Worm (Caenorhabditis elegans) whole organism, late embryonic: ENCODE measurements around the gene H35N09.2.
A peak's percentile ranks its signal among the peaks of the same experiment; 100 is the strongest.

Source experiments
- C08G9.2 ChIP-seq: sonication (generic microtip); optimal IDR thresholded peaks from 2 replicates; lab custom pipeline; 2016; ENCODE audit warnings: mild to moderate bottlenecking, missing genetic modification characterization, moderate library complexity, missing compliant biosample characterization
- C38D4.7 ChIP-seq: fragments of 200-800 bp; sonication (Bioruptor generic); optimal IDR thresholded peaks from 2 replicates; lab custom pipeline; 2018; ENCODE audit warnings: mild to moderate bottlenecking, missing genetic modification characterization, moderate library complexity, missing compliant biosample characterization
- F13H6.1 ChIP-seq: sonication (generic microtip); optimal IDR thresholded peaks from 2 replicates; lab custom pipeline; 2016; ENCODE audit warnings: missing genetic modification characterization, missing compliant biosample characterization
- K09A11.1 ChIP-seq: sonication (generic microtip); optimal IDR thresholded peaks from 2 replicates; lab custom pipeline; 2017; ENCODE audit warnings: antibody characterized with exemption, mild to moderate bottlenecking, missing genetic modification characterization, missing compliant biosample characterization; ENCODE audit not compliant: insufficient read depth
- T23F11.4 ChIP-seq: fragments of 200-800 bp; sonication (Bioruptor generic); optimal IDR thresholded peaks from 2 replicates; lab custom pipeline; 2018; ENCODE audit warnings: mild to moderate bottlenecking, missing genetic modification characterization, missing compliant biosample characterization
- Y22D7AL.16 ChIP-seq: sonication (generic microtip); optimal IDR thresholded peaks from 2 replicates; lab custom pipeline; 2016; ENCODE audit warnings: missing genetic modification characterization, missing compliant biosample characterization
- ceh-14 ChIP-seq: sonication (generic microtip); optimal IDR thresholded peaks from 2 replicates; lab custom pipeline; 2016; ENCODE audit warnings: missing genotype, missing genetic modification characterization, missing compliant biosample characterization
- ceh-19 ChIP-seq: fragments of 200-800 bp; sonication (Bioruptor generic); optimal IDR thresholded peaks from 2 replicates; lab custom pipeline; 2018; ENCODE audit warnings: mild to moderate bottlenecking, missing genetic modification characterization, missing compliant biosample characterization
- ceh-2 ChIP-seq: sonication (generic microtip); optimal IDR thresholded peaks from 2 replicates; lab custom pipeline; 2016; ENCODE audit warnings: missing genotype, missing genetic modification characterization, missing compliant biosample characterization
- ceh-30 ChIP-seq: fragments of 150-350 bp; optimal IDR thresholded peaks from 2 replicates; lab custom pipeline; 2014; ENCODE audit warnings: missing biosample characterization, missing genetic modification characterization
- ceh-31 ChIP-seq: sonication (generic microtip); optimal IDR thresholded peaks from 2 replicates; lab custom pipeline; 2016; ENCODE audit warnings: missing genetic modification characterization, missing compliant biosample characterization
- ceh-34 ChIP-seq: sonication (generic microtip); optimal IDR thresholded peaks from 2 replicates; lab custom pipeline; 2016; ENCODE audit warnings: mild to moderate bottlenecking, missing genetic modification characterization, missing compliant biosample characterization
- ceh-48 ChIP-seq: sonication (generic microtip); optimal IDR thresholded peaks from 2 replicates; lab custom pipeline; 2016; ENCODE audit warnings: missing genetic modification characterization, inconsistent platforms, missing compliant biosample characterization
- che-1 ChIP-seq: sonication (generic microtip); optimal IDR thresholded peaks from 2 replicates; lab custom pipeline; 2016; ENCODE audit warnings: mild to moderate bottlenecking, missing genetic modification characterization, missing compliant biosample characterization
- dmd-4 ChIP-seq: sonication (generic microtip); optimal IDR thresholded peaks from 2 replicates; lab custom pipeline; 2016; ENCODE audit warnings: borderline replicate concordance, missing genetic modification characterization, missing compliant biosample characterization
- dve-1 ChIP-seq: sonication (generic microtip); optimal IDR thresholded peaks from 2 replicates; lab custom pipeline; 2017; ENCODE audit warnings: antibody characterized with exemption, mild to moderate bottlenecking, missing genetic modification characterization, missing compliant biosample characterization
- elt-2 ChIP-seq: sonication (generic microtip); optimal IDR thresholded peaks from 2 replicates; lab custom pipeline; 2016; ENCODE audit warnings: missing genetic modification reagents, missing genetic modification characterization, missing compliant biosample characterization
- ets-4 ChIP-seq: sonication (generic microtip); optimal IDR thresholded peaks from 2 replicates; lab custom pipeline; 2016; ENCODE audit warnings: missing genetic modification characterization, missing compliant biosample characterization
- eyg-1 ChIP-seq: sonication (generic microtip); optimal IDR thresholded peaks from 2 replicates; lab custom pipeline; 2016; ENCODE audit warnings: missing genotype, missing genetic modification characterization, missing compliant biosample characterization
- fax-1 ChIP-seq: sonication (generic microtip); optimal IDR thresholded peaks from 2 replicates; lab custom pipeline; 2016; ENCODE audit warnings: missing genotype, missing genetic modification characterization, missing compliant biosample characterization
- fkh-10 ChIP-seq: fragments of 150-350 bp; optimal IDR thresholded peaks from 2 replicates; lab custom pipeline; 2014; ENCODE audit warnings: missing biosample characterization, missing genetic modification reagents, missing genetic modification characterization
- gmeb-2 ChIP-seq: sonication (generic microtip); optimal IDR thresholded peaks from 2 replicates; lab custom pipeline; 2016; ENCODE audit warnings: missing genetic modification characterization, inconsistent platforms, missing compliant biosample characterization
- hlh-13 ChIP-seq: fragments of 200-800 bp; sonication (Bioruptor generic); optimal IDR thresholded peaks from 2 replicates; lab custom pipeline; 2018; ENCODE audit warnings: mild to moderate bottlenecking, missing genetic modification characterization, missing compliant biosample characterization
- hlh-15 ChIP-seq: sonication (generic microtip); optimal IDR thresholded peaks from 2 replicates; lab custom pipeline; 2016; ENCODE audit warnings: missing genetic modification characterization, missing compliant biosample characterization
- hlh-30 ChIP-seq: sonication (generic microtip); optimal IDR thresholded peaks from 2 replicates; lab custom pipeline; 2017; ENCODE audit warnings: antibody characterized with exemption, missing genetic modification characterization, missing compliant biosample characterization; ENCODE audit not compliant: insufficient read depth
- hlh-6 ChIP-seq: sonication (generic microtip); optimal IDR thresholded peaks from 2 replicates; lab custom pipeline; 2016; ENCODE audit warnings: missing genotype, missing genetic modification characterization, missing compliant biosample characterization
- lin-11 ChIP-seq: fragments of 200-800 bp; sonication (Bioruptor generic); optimal IDR thresholded peaks from 2 replicates; lab custom pipeline; 2018; ENCODE audit warnings: mild to moderate bottlenecking, missing genetic modification characterization, missing compliant biosample characterization
- nhr-11 ChIP-seq: fragments of 150-350 bp; optimal IDR thresholded peaks from 2 replicates; lab custom pipeline; 2014; ENCODE audit warnings: missing biosample characterization, missing genetic modification characterization
- nhr-232 ChIP-seq: sonication (generic microtip); optimal IDR thresholded peaks from 2 replicates; lab custom pipeline; 2016; ENCODE audit warnings: missing genetic modification characterization, missing compliant biosample characterization
- npax-4 ChIP-seq: sonication (generic microtip); optimal IDR thresholded peaks from 2 replicates; lab custom pipeline; 2016; ENCODE audit warnings: missing genetic modification characterization, missing compliant biosample characterization
- odd-2 ChIP-seq: sonication (generic microtip); optimal IDR thresholded peaks from 2 replicates; lab custom pipeline; 2017; ENCODE audit warnings: antibody characterized with exemption, mild to moderate bottlenecking, missing genetic modification characterization, missing compliant biosample characterization
- pag-3 ChIP-seq: sonication (generic microtip); optimal IDR thresholded peaks from 2 replicates; lab custom pipeline; 2016; ENCODE audit warnings: missing compliant biosample characterization, missing genetic modification characterization, borderline replicate concordance
- pat-9 ChIP-seq: fragments of 200-800 bp; sonication (Bioruptor generic); optimal IDR thresholded peaks from 2 replicates; lab custom pipeline; 2018; ENCODE audit warnings: mild to moderate bottlenecking, missing genetic modification characterization, moderate library complexity, missing compliant biosample characterization
- pax-1 ChIP-seq: fragments of 150-350 bp; optimal IDR thresholded peaks from 2 replicates; lab custom pipeline; 2014; ENCODE audit warnings: missing biosample characterization, missing genetic modification characterization
- pha-4 ChIP-seq: fragments of 150-350 bp; optimal IDR thresholded peaks from 2 replicates; lab custom pipeline; 2018; ENCODE audit warnings: missing biosample characterization, missing genetic modification reagents, missing genetic modification characterization
- pqm-1 ChIP-seq: sonication (generic microtip); optimal IDR thresholded peaks from 2 replicates; lab custom pipeline; 2016; ENCODE audit warnings: missing genetic modification characterization, missing compliant biosample characterization
- pros-1 ChIP-seq: fragments of 150-350 bp; optimal IDR thresholded peaks from 2 replicates; lab custom pipeline; 2014; ENCODE audit warnings: missing biosample characterization, missing genetic modification reagents, missing genetic modification characterization
- ref-2 ChIP-seq: sonication (generic microtip); optimal IDR thresholded peaks from 2 replicates; lab custom pipeline; 2016; ENCODE audit warnings: missing genetic modification characterization, missing compliant biosample characterization
- sdc-2 ChIP-seq: sonication (generic microtip); optimal IDR thresholded peaks from 2 replicates; lab custom pipeline; 2016; ENCODE audit warnings: missing genotype, missing genetic modification characterization, missing compliant biosample characterization
- sox-4 ChIP-seq: sonication (generic microtip); optimal IDR thresholded peaks from 2 replicates; lab custom pipeline; 2017; ENCODE audit warnings: mild to moderate bottlenecking, missing genetic modification characterization, inconsistent platforms, missing compliant biosample characterization
- syd-9 ChIP-seq: sonication (generic microtip); optimal IDR thresholded peaks from 2 replicates; lab custom pipeline; 2016; ENCODE audit warnings: mild to moderate bottlenecking, missing genetic modification characterization, moderate library complexity, missing compliant biosample characterization
- tbx-2 ChIP-seq: sonication (generic microtip); optimal IDR thresholded peaks from 2 replicates; lab custom pipeline; 2016; ENCODE audit warnings: missing genetic modification characterization, missing compliant biosample characterization
- tbx-7 ChIP-seq: sonication (generic microtip); optimal IDR thresholded peaks from 2 replicates; lab custom pipeline; 2016; ENCODE audit warnings: missing genotype, missing genetic modification characterization, missing compliant biosample characterization
- unc-3 ChIP-seq, 2 experiments: fragments of 200-800 bp in 1 of 2; sonication (Bioruptor generic) in 1 of 2; sonication (generic microtip) in 1 of 2; conservative IDR thresholded peaks in 1 of 2; optimal IDR thresholded peaks in 1 of 2; 2 replicates each; pipeline versions ENCODE4 v1.3.6 to Lab custom; 2016 to 2022; ENCODE audit warnings: missing compliant biosample characterization in 2 of 2, missing genetic modification characterization in 2 of 2, missing genetic modification reagents in 1 of 2
- unc-55 ChIP-seq: sonication (generic microtip); optimal IDR thresholded peaks from 2 replicates; lab custom pipeline; 2017; ENCODE audit warnings: missing biosample characterization, missing genetic modification reagents, missing genetic modification characterization
- ztf-16 ChIP-seq: sonication (generic microtip); optimal IDR thresholded peaks from 2 replicates; lab custom pipeline; 2017; ENCODE audit warnings: missing genetic modification characterization, missing compliant biosample characterization

Gene H35N09.2

ce11 chrX:8643817-8644216 is 39.0 kb upstream of the H35N09.2 start, which contains the start of gene stg-2:
Gene stg-2 (minus strand): TSS chrX:8643917.
- no peak for TF ChIP-seq Y22D7AL.16 (tag; lab: Kevin White, UChicago)
- no peak for TF ChIP-seq elt-2 (tag; lab: Kevin White, UChicago)
- TF ChIP-seq tbx-2 (tag; lab: Kevin White, UChicago), result no peak
- TF ChIP-seq dve-1 (tag; lab: Kevin White, UChicago), result no peak
- no peak for TF ChIP-seq hlh-15 (tag; lab: Kevin White, UChicago)
- no peak for TF ChIP-seq sox-4
- no peak for TF ChIP-seq ceh-30 (tag; lab: Kevin White, UChicago)
- no peak for TF ChIP-seq pha-4 (tag; lab: Kevin White, UChicago)
- no peak for TF ChIP-seq ets-4 (tag; lab: Kevin White, UChicago)
- no peak for TF ChIP-seq che-1 (tag; lab: Kevin White, UChicago)
- TF ChIP-seq sdc-2, result no peak
- no peak for TF ChIP-seq dmd-4 (tag; lab: Kevin White, UChicago)
- TF ChIP-seq pros-1 (tag; lab: Kevin White, UChicago), result no peak
- no peak for TF ChIP-seq eyg-1 (tag; lab: Kevin White, UChicago)

ce11 chrX:8640654-8641053 is 35.8 kb upstream of the H35N09.2 start:
- TF ChIP-seq fkh-10 (no peak), hlh-6 (tag; lab: Kevin White, UChicago) (no peak), ref-2 (tag; lab: Kevin White, UChicago) (no peak), C08G9.2 (tag; lab: Kevin White, UChicago) (no peak), ceh-2 (tag; lab: Kevin White, UChicago) (no peak), ztf-16 (tag; lab: Kevin White, UChicago) (no peak), F13H6.1 (tag; lab: Kevin White, UChicago) (no peak)

ce11 chrX:8638679-8639184 is 33.9 kb upstream of the H35N09.2 start:
- TF ChIP-seq nhr-11 (tag; lab: Kevin White, UChicago) (no peak), tbx-7 (no peak), ceh-19 (peak; percentile 69), fax-1 (no peak), pros-1 (tag; lab: Kevin White, UChicago) (no peak), hlh-15 (tag; lab: Kevin White, UChicago) (peak; percentile 54), lin-11 (tag; lab: Kevin White, UChicago) (peak; percentile 11), F13H6.1 (tag; lab: Kevin White, UChicago) (no peak), pqm-1 (tag; lab: Kevin White, UChicago) (no peak), hlh-13 (GFP tag; lab: Kevin White, UChicago) (peak; percentile 19), ceh-31 (tag; lab: Kevin White, UChicago) (no peak), unc-3 (GFP tag; conservative IDR thresholded peaks at IDR 0.05; lab: Robert Waterston, UW) (peak; percentile 48; the same call in 1 of the 2 replicates), unc-3 (tag; optimal IDR thresholded peaks at IDR 0.05; lab: Kevin White, UChicago) (peak; percentile 18), ceh-34 (tag; lab: Kevin White, UChicago) (peak; percentile 32), pax-1 (tag; lab: Kevin White, UChicago) (no peak), ceh-48 (tag; lab: Kevin White, UChicago) (no peak), sdc-2 (no peak), elt-2 (tag; lab: Kevin White, UChicago) (peak; percentile 51), ceh-2 (tag; lab: Kevin White, UChicago) (peak; percentile 10), T23F11.4 (GFP tag; lab: Kevin White, UChicago) (peak; percentile 47), C38D4.7 (GFP tag; lab: Kevin White, UChicago) (peak; percentile 68), pha-4 (tag; lab: Kevin White, UChicago) (no peak), unc-55 (no peak), pag-3 (no peak), odd-2 (tag; lab: Kevin White, UChicago) (no peak), ceh-14 (no peak), nhr-232 (tag; lab: Kevin White, UChicago) (peak; percentile 58), syd-9 (tag; lab: Kevin White, UChicago) (peak; percentile 27), Y22D7AL.16 (tag; lab: Kevin White, UChicago) (no peak), gmeb-2 (tag; lab: Kevin White, UChicago) (peak; percentile 69), pat-9 (tag; lab: Kevin White, UChicago) (peak; percentile 37), eyg-1 (tag; lab: Kevin White, UChicago) (peak; percentile 9), ets-4 (tag; lab: Kevin White, UChicago) (no peak), npax-4 (tag; lab: Kevin White, UChicago) (peak; percentile 28), che-1 (tag; lab: Kevin White, UChicago) (peak; percentile 1), K09A11.1 (tag; lab: Kevin White, UChicago) (no peak), sox-4 (peak; percentile 56), hlh-30 (no peak)
